1 fruit fly cellular context compared by ENCODE assay signal in genomic region chr3L:12258698-12259097, dm6.
TF ChIP-seq lines count a peak whose summit lies in the region.

No protein-coding gene starts in this region.

TF ChIP-seq in whole organism, embryonic, 481 proteins besides CTCF, POLR2A, EP300 and RAD21 (continued from another document):
- TF ChIP-seq CG8290 (GFP tag; optimal IDR thresholded peaks at IDR 0.05; lab: Kevin White, UChicago) (no peak), CG8290 (tag; optimal IDR thresholded peaks at IDR 0.05; lab: Kevin White, UChicago) (peak in 1 of 2 experiments; percentile 43), Bdp1 (GFP tag; optimal IDR thresholded peaks at IDR 0.05; lab: Kevin White, UChicago) (no peak), Bgb (GFP tag; IDR thresholded peaks at IDR 0.05; lab: Robert Waterston, UW; ENCODE audit: partially characterized antibody) (peak; percentile 25; the same call in 1 of the 2 replicates), Oli (tag; optimal IDR thresholded peaks at IDR 0.05; lab: Kevin White, UChicago) (no peak), sd (tag; optimal IDR thresholded peaks at IDR 0.05; lab: Kevin White, UChicago) (peak; percentile 97), grn (GFP tag; optimal IDR thresholded peaks at IDR 0.05; lab: Kevin White, UChicago) (peak; percentile 98), Atf6 (GFP tag; IDR thresholded peaks at IDR 0.05; lab: Robert Waterston, UW) (peak; percentile 35), sug (tag; optimal IDR thresholded peaks at IDR 0.05; lab: Kevin White, UChicago) (peak; percentile 65), lab (GFP tag; optimal IDR thresholded peaks at IDR 0.05; lab: Kevin White, UChicago) (peak; percentile 52), CG10431 (GFP tag; optimal IDR thresholded peaks at IDR 0.05; lab: Kevin White, UChicago) (no peak), seq (GFP tag; IDR thresholded peaks at IDR 0.05; lab: Robert Waterston, UW) (no peak), p53 (GFP tag; optimal IDR thresholded peaks at IDR 0.05; lab: Kevin White, UChicago) (no peak), CG14014 (GFP tag; IDR thresholded peaks at IDR 0.05; lab: Robert Waterston, UW) (0 out of 2 replicates have a peak, but pooled peaks have one; percentile 7), gro (GFP tag; optimal IDR thresholded peaks at IDR 0.05; lab: Kevin White, UChicago) (no peak), phol (tag; optimal IDR thresholded peaks at IDR 0.05; lab: Kevin White, UChicago) (no peak), Rfx (GFP tag; IDR thresholded peaks at IDR 0.05; lab: Robert Waterston, UW) (0 out of 2 replicates have a peak, but pooled peaks have one; percentile 17), Med (GFP tag; lab: Kevin White, UChicago) (peak; percentile 54), Hr78 (GFP tag; optimal IDR thresholded peaks at IDR 0.05; lab: Kevin White, UChicago) (peak in 1 of 2 experiments; percentile 17), CG6272 (GFP tag; IDR thresholded peaks at IDR 0.05; lab: Robert Waterston, UW) (no peak), CG6791 (GFP tag; IDR thresholded peaks at IDR 0.05; lab: Robert Waterston, UW; ENCODE audit: partially characterized antibody) (no peak), HmgZ (tag; optimal IDR thresholded peaks at IDR 0.05; lab: Kevin White, UChicago) (peak; percentile 40), Ptx1 (GFP tag; IDR thresholded peaks at IDR 0.05; lab: Robert Waterston, UW) (no peak)
